Fruit fly (Drosophila melanogaster) whole organism, embryonic: ENCODE data around the gene stumps.
A peak's percentile ranks its signal among the peaks of the same experiment; 100 is the strongest.

Experiments
- Bgb ChIP-seq: fragments of 200-800 bp; sonication (Bioruptor generic); IDR thresholded peaks from 2 replicates; pipeline ENCODE4 v1.3.6; 2022; ENCODE audit warnings: missing biosample characterization, missing genetic modification characterization; ENCODE audit not compliant: partially characterized antibody
- C15 ChIP-seq: fragments of 200-800 bp; sonication (Bioruptor generic); IDR thresholded peaks from 3 replicates; pipeline ENCODE4 v1.3.6; 2022; ENCODE audit warnings: missing biosample characterization, missing genetic modification characterization
- CG10366 ChIP-seq: fragments of 200-800 bp; sonication (Bioruptor generic); IDR thresholded peaks from 2 replicates; pipeline ENCODE4 v1.3.6; 2022; ENCODE audit warnings: missing biosample characterization, missing genetic modification characterization
- CG10431 ChIP-seq: fragments of 200-800 bp; sonication (Bioruptor generic); optimal IDR thresholded peaks from 3 replicates; lab custom pipeline; 2018; ENCODE audit warnings: missing biosample characterization, mild to moderate bottlenecking, missing genetic modification characterization
- CG11398 ChIP-seq: fragments of 200-800 bp; sonication (Bioruptor generic); optimal IDR thresholded peaks from 2 replicates; lab custom pipeline; 2016; ENCODE audit warnings: missing biosample characterization, missing genetic modification characterization
- CG12769 ChIP-seq: fragments of 200-800 bp; sonication (Bioruptor generic); optimal IDR thresholded peaks from 2 replicates; lab custom pipeline; 2019; ENCODE audit warnings: missing biosample characterization, mild to moderate bottlenecking, missing genetic modification characterization, moderate library complexity
- CG12942 ChIP-seq: fragments of 200-800 bp; sonication (Bioruptor generic); optimal IDR thresholded peaks from 3 replicates; lab custom pipeline; 2016; ENCODE audit warnings: missing biosample characterization, missing genetic modification characterization
- CG15269 ChIP-seq: fragments of 200-800 bp; sonication (Bioruptor generic); optimal IDR thresholded peaks from 2 replicates; lab custom pipeline; 2018; ENCODE audit warnings: missing biosample characterization, mild to moderate bottlenecking, missing genetic modification characterization, moderate library complexity
- CG16813 ChIP-seq: fragments of 200-800 bp; sonication (Bioruptor generic); IDR thresholded peaks from 3 replicates; pipeline ENCODE4 v1.3.6; 2022; ENCODE audit warnings: missing biosample characterization, missing genetic modification characterization; ENCODE audit not compliant: partially characterized antibody
- CG16863 ChIP-seq: fragments of 200-800 bp; sonication (Bioruptor generic); optimal IDR thresholded peaks from 3 replicates; lab custom pipeline; 2016; ENCODE audit warnings: missing biosample characterization, missing genetic modification characterization
- CG2678 ChIP-seq: fragments of 200-800 bp; sonication (Bioruptor generic); optimal IDR thresholded peaks from 3 replicates; lab custom pipeline; 2019; ENCODE audit warnings: missing biosample characterization, mild to moderate bottlenecking, missing genetic modification characterization, moderate library complexity
- CG31365 ChIP-seq: fragments of 200-800 bp; sonication (Bioruptor generic); optimal IDR thresholded peaks from 2 replicates; lab custom pipeline; 2018; ENCODE audit warnings: missing biosample characterization, mild to moderate bottlenecking, missing genetic modification characterization
- CG4360 ChIP-seq: fragments of 200-800 bp; sonication (Bioruptor generic); IDR thresholded peaks from 2 replicates; pipeline ENCODE4 v1.3.6; 2022; ENCODE audit warnings: missing biosample characterization, missing genetic modification characterization
- CG43689 ChIP-seq: fragments of 200-800 bp; sonication (Bioruptor generic); IDR thresholded peaks from 2 replicates; pipeline ENCODE4 v1.3.6; 2022; ENCODE audit warnings: missing biosample characterization, missing genetic modification characterization
- CG6791 ChIP-seq: fragments of 200-800 bp; sonication (Bioruptor generic); IDR thresholded peaks from 3 replicates; pipeline ENCODE4 v1.3.6; 2022; ENCODE audit warnings: missing biosample characterization, missing genetic modification characterization; ENCODE audit not compliant: partially characterized antibody
- CG7372 ChIP-seq: fragments of 200-800 bp; sonication (Bioruptor generic); IDR thresholded peaks from 2 replicates; pipeline ENCODE4 v1.3.6; 2022; ENCODE audit warnings: missing biosample characterization, missing genetic modification characterization
- CoRest ChIP-seq: fragments of 200-800 bp; sonication (Bioruptor generic); optimal IDR thresholded peaks from 3 replicates; lab custom pipeline; 2018; ENCODE audit warnings: missing biosample characterization, mild to moderate bottlenecking, missing genetic modification characterization, moderate library complexity
- D19A ChIP-seq: fragments of 200-800 bp; optimal IDR thresholded peaks from 3 replicates; lab custom pipeline; 2019; ENCODE audit warnings: missing biosample characterization, mild to moderate bottlenecking, missing genetic modification characterization, moderate library complexity
- Dek ChIP-seq: fragments of 200-800 bp; sonication (Bioruptor generic); optimal IDR thresholded peaks from 3 replicates; lab custom pipeline; 2019; ENCODE audit warnings: missing biosample characterization, mild to moderate bottlenecking, missing genetic modification characterization, moderate library complexity
- Dref ChIP-seq: fragments of 200-800 bp; sonication (Bioruptor generic); IDR thresholded peaks from 2 replicates; pipeline ENCODE4 v1.3.6; 2022; ENCODE audit warnings: missing biosample characterization, missing genetic modification characterization
- H2.0 ChIP-seq: fragments of 200-800 bp; sonication (Bioruptor generic); IDR thresholded peaks from 2 replicates; pipeline ENCODE4 v1.3.6; 2022; ENCODE audit warnings: missing biosample characterization, missing genetic modification characterization
- Hr51 ChIP-seq, 2 experiments: fragments of 200-800 bp; sonication (Bioruptor generic); optimal IDR thresholded peaks; 2 replicates in 1 of 2; 3 replicates in 1 of 2; lab custom pipeline; 2016 to 2018; ENCODE audit warnings: missing biosample characterization in 2 of 2, missing genetic modification characterization in 2 of 2, mild to moderate bottlenecking in 1 of 2, moderate library complexity in 1 of 2
- Hsf ChIP-seq: fragments of 200-800 bp; sonication (Bioruptor generic); optimal IDR thresholded peaks from 3 replicates; lab custom pipeline; 2016; ENCODE audit warnings: missing biosample characterization, missing genetic modification characterization
- Mes4 ChIP-seq: fragments of 200-800 bp; sonication (Bioruptor generic); optimal IDR thresholded peaks from 2 replicates; lab custom pipeline; 2016; ENCODE audit warnings: missing biosample characterization, missing genetic modification characterization
- Myb ChIP-seq: fragments of 200-800 bp; sonication (Bioruptor generic); optimal IDR thresholded peaks from 2 replicates; lab custom pipeline; 2016; ENCODE audit warnings: missing biosample characterization, missing genetic modification characterization
- PHDP ChIP-seq: fragments of 200-800 bp; sonication (Bioruptor generic); optimal IDR thresholded peaks from 3 replicates; lab custom pipeline; 2018; ENCODE audit warnings: missing biosample characterization, mild to moderate bottlenecking, missing genetic modification characterization, moderate library complexity
- Rfx ChIP-seq: fragments of 200-800 bp; sonication (Bioruptor generic); IDR thresholded peaks from 2 replicates; pipeline ENCODE4 v1.3.6; 2022; ENCODE audit warnings: missing biosample characterization, missing genetic modification characterization
- Sin3A ChIP-seq: fragments of >200 bp; optimal IDR thresholded peaks from 2 replicates; lab custom pipeline; 2018
- TFAM ChIP-seq: fragments of 200-800 bp; sonication (Bioruptor generic); optimal IDR thresholded peaks from 2 replicates; lab custom pipeline; 2017; ENCODE audit warnings: missing biosample characterization, missing genetic modification characterization, inconsistent platforms
- aop ChIP-seq: fragments of 200-800 bp; sonication (Bioruptor generic); IDR thresholded peaks from 2 replicates; pipeline ENCODE4 v1.3.6; 2022; ENCODE audit warnings: missing biosample characterization, missing genetic modification characterization
- bab2 ChIP-seq: fragments of 200-800 bp; sonication (Bioruptor generic); optimal IDR thresholded peaks from 2 replicates; lab custom pipeline; 2016; ENCODE audit warnings: missing biosample characterization, missing genetic modification characterization
- bowl ChIP-seq: fragments of 200-800 bp; sonication (Bioruptor generic); IDR thresholded peaks from 2 replicates; pipeline ENCODE4 v1.3.6; 2022; ENCODE audit warnings: missing biosample characterization, missing genetic modification characterization
- bsh ChIP-seq, 2 experiments: fragments of 200-800 bp; sonication (Bioruptor generic); optimal IDR thresholded peaks; 2 replicates each; lab custom pipeline; 2017 to 2018; ENCODE audit warnings: mild to moderate bottlenecking in 2 of 2, missing biosample characterization in 2 of 2, missing genetic modification characterization in 2 of 2, moderate library complexity in 1 of 2
- crp ChIP-seq, 2 experiments: fragments of 200-800 bp; sonication (Bioruptor generic); optimal IDR thresholded peaks; 2 replicates in 1 of 2; 3 replicates in 1 of 2; lab custom pipeline; 2017; ENCODE audit warnings: missing biosample characterization in 2 of 2, missing genetic modification characterization in 2 of 2, mild to moderate bottlenecking in 1 of 2, moderate library complexity in 1 of 2
- da ChIP-seq: fragments of 200-800 bp; sonication (Bioruptor generic); optimal IDR thresholded peaks from 2 replicates; lab custom pipeline; 2016; ENCODE audit warnings: missing biosample characterization, missing genetic modification characterization
- fd64A ChIP-seq: fragments of 200-800 bp; sonication (Bioruptor generic); optimal IDR thresholded peaks from 3 replicates; lab custom pipeline; 2018; ENCODE audit warnings: missing biosample characterization, mild to moderate bottlenecking, missing genetic modification characterization
- ftz-f1 ChIP-seq: fragments of 200-800 bp; sonication (Bioruptor generic); optimal IDR thresholded peaks from 2 replicates; lab custom pipeline; 2016; ENCODE audit warnings: missing biosample characterization, missing genetic modification characterization
- gce ChIP-seq: fragments of 200-800 bp; sonication (Bioruptor generic); IDR thresholded peaks from 3 replicates; pipeline ENCODE4 v1.3.6; 2022; ENCODE audit warnings: missing biosample characterization, missing genetic modification characterization
- gcm ChIP-seq: fragments of 200-800 bp; sonication (Bioruptor generic); optimal IDR thresholded peaks from 2 replicates; lab custom pipeline; 2019; ENCODE audit warnings: missing biosample characterization, mild to moderate bottlenecking, missing genetic modification characterization, moderate library complexity
- hbn ChIP-seq: fragments of 200-800 bp; sonication (Bioruptor generic); IDR thresholded peaks from 2 replicates; pipeline ENCODE4 v1.3.6; 2022; ENCODE audit warnings: missing biosample characterization, missing genetic modification characterization; ENCODE audit not compliant: partially characterized antibody
- ind ChIP-seq: fragments of 200-800 bp; sonication (Bioruptor generic); optimal IDR thresholded peaks from 3 replicates; lab custom pipeline; 2016; ENCODE audit warnings: missing biosample characterization, missing genetic modification characterization
- lbe ChIP-seq: fragments of 200-800 bp; sonication (Bioruptor generic); optimal IDR thresholded peaks from 2 replicates; lab custom pipeline; 2016; ENCODE audit warnings: missing biosample characterization, mild to moderate bottlenecking, missing genetic modification characterization
- row ChIP-seq: fragments of 200-800 bp; sonication (Bioruptor generic); IDR thresholded peaks from 3 replicates; pipeline ENCODE4 v1.3.6; 2022; ENCODE audit warnings: missing biosample characterization, missing genetic modification characterization
- sob ChIP-seq: fragments of 200-800 bp; sonication (Bioruptor generic); IDR thresholded peaks from 2 replicates; pipeline ENCODE4 v1.3.6; 2022; ENCODE audit warnings: missing biosample characterization, missing genetic modification characterization
- stwl ChIP-seq: fragments of 200-800 bp; sonication (Bioruptor generic); optimal IDR thresholded peaks from 3 replicates; lab custom pipeline; 2018; ENCODE audit warnings: missing biosample characterization, mild to moderate bottlenecking, missing genetic modification characterization, moderate library complexity
- tap ChIP-seq: fragments of 200-800 bp; optimal IDR thresholded peaks from 3 replicates; lab custom pipeline; 2019; ENCODE audit warnings: missing biosample characterization, mild to moderate bottlenecking, missing genetic modification characterization, moderate library complexity
- toy ChIP-seq: fragments of 200-800 bp; sonication (Bioruptor generic); IDR thresholded peaks from 2 replicates; pipeline ENCODE4 v1.3.6; 2022; ENCODE audit warnings: missing biosample characterization, missing genetic modification characterization
- tup ChIP-seq: fragments of 200-800 bp; sonication (Bioruptor generic); optimal IDR thresholded peaks from 2 replicates; lab custom pipeline; 2016; ENCODE audit warnings: missing biosample characterization, mild to moderate bottlenecking, missing genetic modification characterization, moderate library complexity
- vfl ChIP-seq: fragments of 200-800 bp; sonication (Bioruptor generic); optimal IDR thresholded peaks from 2 replicates; lab custom pipeline; 2016; ENCODE audit warnings: missing biosample characterization, missing genetic modification characterization

Gene stumps

dm6 chr3R:14656760-14657604, 80.0 kb downstream of the stumps start, which contains the start of gene CG3505 (continued):
- TF ChIP-seq crp (GFP tag; optimal IDR thresholded peaks at IDR 0.05; lab: Kevin White, UChicago) (peak in 1 of 2 experiments; percentile 60), Hsf (GFP tag; lab: Kevin White, UChicago) (no peak), CG10366 (GFP tag; lab: Robert Waterston, UW) (0 out of 2 replicates have a peak, but pooled peaks have one; percentile 24), CG12769 (tag; lab: Kevin White, UChicago) (peak; percentile 87), CG31365 (tag; lab: Kevin White, UChicago) (peak; percentile 6), CG16813 (GFP tag; lab: Robert Waterston, UW) (peak; percentile 16; the same call in 1 of the 3 replicates), sob (peak; percentile 55), CG4360 (peak; percentile 49; the same call in 1 of the 2 replicates), CG2678 (tag; lab: Kevin White, UChicago) (no peak), CG16863 (GFP tag; lab: Kevin White, UChicago) (peak; percentile 28), bsh (GFP tag; optimal IDR thresholded peaks at IDR 0.05; lab: Kevin White, UChicago) (no peak), row (GFP tag; lab: Robert Waterston, UW) (peak; percentile 68), toy (no peak), CG12942 (peak; percentile 21), vfl (GFP tag; lab: Kevin White, UChicago) (no peak), CG15269 (tag; lab: Kevin White, UChicago) (peak; percentile 54), Myb (GFP tag; lab: Kevin White, UChicago) (peak; percentile 57), CG7372 (GFP tag; lab: Robert Waterston, UW) (no peak), bab2 (GFP tag; lab: Kevin White, UChicago) (peak; percentile 42), ftz-f1 (GFP tag; lab: Kevin White, UChicago) (peak; percentile 29), Bgb (GFP tag; lab: Robert Waterston, UW) (peak; percentile 38), da (GFP tag; lab: Kevin White, UChicago) (no peak), gce (GFP tag; lab: Robert Waterston, UW) (no peak), gcm (GFP tag; lab: Kevin White, UChicago) (peak; percentile 5), fd64A (GFP tag; lab: Kevin White, UChicago) (no peak), Dek (tag; lab: Kevin White, UChicago) (peak; percentile 46), hbn (peak; percentile 38; the same call in 1 of the 2 replicates), bowl (GFP tag; lab: Robert Waterston, UW) (no peak), ind (GFP tag; lab: Kevin White, UChicago) (peak; percentile 24), Dref (GFP tag; lab: Robert Waterston, UW) (peak; percentile 94), Rfx (peak; percentile 50), H2.0 (GFP tag; lab: Robert Waterston, UW) (peak; percentile 44; the same call in 1 of the 2 replicates), TFAM (no peak), tup (GFP tag; lab: Kevin White, UChicago) (no peak), Hr51 (GFP tag; optimal IDR thresholded peaks at IDR 0.05; lab: Kevin White, UChicago) (no peak), CG11398 (GFP tag; lab: Kevin White, UChicago) (no peak), lbe (GFP tag; lab: Kevin White, UChicago) (no peak), aop (GFP tag; lab: Robert Waterston, UW) (no peak), stwl (peak; percentile 53), PHDP (peak; percentile 27), tap (tag; lab: Kevin White, UChicago) (no peak), CG10431 (GFP tag; lab: Kevin White, UChicago) (no peak), Mes4 (GFP tag; lab: Kevin White, UChicago) (no peak), CG43689 (GFP tag; lab: Robert Waterston, UW) (peak; percentile 11; the same call in 1 of the 2 replicates), CG6791 (GFP tag; lab: Robert Waterston, UW) (0 out of 3 replicates have a peak, but pooled peaks have one; percentile 38), D19A (tag; lab: Kevin White, UChicago) (peak; percentile 71), C15 (no peak), CoRest (tag; lab: Kevin White, UChicago) (peak; percentile 29), Sin3A (lab: Kevin White, UChicago) (peak; percentile 63)
